Worm (Caenorhabditis elegans) whole organism, L3 larva: ENCODE data around the gene fbxa-179.

Experiments used
- R02D3.7 ChIP-seq: fragments of 150-350 bp; optimal IDR thresholded peaks from 2 replicates; lab custom pipeline; 2014; ENCODE audit warnings: missing biosample characterization, missing genetic modification characterization
- ZK546.5 ChIP-seq: sonication (generic microtip); optimal IDR thresholded peaks from 2 replicates; lab custom pipeline; 2017; ENCODE audit warnings: missing biosample characterization, missing genetic modification characterization
- ama-1 ChIP-seq: fragments of 150-350 bp; optimal IDR thresholded peaks from 2 replicates; lab custom pipeline; 2018
- ceh-82 ChIP-seq: fragments of 150-350 bp; optimal IDR thresholded peaks from 2 replicates; lab custom pipeline; 2014; ENCODE audit warnings: missing biosample characterization, missing genetic modification characterization
- daf-12 ChIP-seq: fragments of 150-350 bp; optimal IDR thresholded peaks from 2 replicates; lab custom pipeline; 2014; ENCODE audit warnings: missing biosample characterization, missing genetic modification reagents, missing genetic modification characterization
- egl-27 ChIP-seq: sonication (generic microtip); optimal IDR thresholded peaks from 4 replicates; lab custom pipeline; 2017; ENCODE audit warnings: missing biosample characterization, missing genetic modification reagents, missing genetic modification characterization
- elt-1 ChIP-seq: fragments of 150-350 bp; optimal IDR thresholded peaks from 2 replicates; lab custom pipeline; 2014; ENCODE audit warnings: missing biosample characterization, missing genetic modification characterization
- eor-1 ChIP-seq, 2 experiments: fragments of 150-350 bp; optimal IDR thresholded peaks; 2 replicates each; lab custom pipeline; 2014 to 2018; ENCODE audit warnings: missing biosample characterization in 2 of 2, missing genetic modification characterization in 2 of 2
- fkh-10 ChIP-seq: sonication (generic microtip); optimal IDR thresholded peaks from 2 replicates; lab custom pipeline; 2017; ENCODE audit warnings: missing biosample characterization, missing genetic modification reagents, missing genetic modification characterization
- fkh-2 ChIP-seq: fragments of 150-350 bp; optimal IDR thresholded peaks from 2 replicates; lab custom pipeline; 2014; ENCODE audit warnings: missing biosample characterization, missing genetic modification reagents, missing genetic modification characterization
- fos-1 ChIP-seq: fragments of 150-350 bp; optimal IDR thresholded peaks from 2 replicates; lab custom pipeline; 2014; ENCODE audit warnings: missing biosample characterization, missing genetic modification characterization
- hmg-11 ChIP-seq: sonication (generic microtip); optimal IDR thresholded peaks from 2 replicates; lab custom pipeline; 2016; ENCODE audit warnings: missing genetic modification characterization, missing compliant biosample characterization
- jun-1 ChIP-seq: fragments of 150-350 bp; optimal IDR thresholded peaks from 2 replicates; lab custom pipeline; 2014; ENCODE audit warnings: missing biosample characterization, missing genetic modification reagents, missing genetic modification characterization
- lin-15B ChIP-seq: fragments of 150-350 bp; optimal IDR thresholded peaks from 2 replicates; lab custom pipeline; 2014; ENCODE audit warnings: missing biosample characterization, missing genetic modification characterization
- lin-39 ChIP-seq: fragments of 150-350 bp; optimal IDR thresholded peaks from 2 replicates; lab custom pipeline; 2018; ENCODE audit warnings: missing biosample characterization, missing genetic modification reagents, missing genetic modification characterization
- lsy-12 ChIP-seq: sonication (generic microtip); optimal IDR thresholded peaks from 2 replicates; lab custom pipeline; 2016; ENCODE audit warnings: mild to moderate bottlenecking, missing genetic modification characterization, missing compliant biosample characterization
- nfya-1 ChIP-seq: sonication (generic microtip); optimal IDR thresholded peaks from 2 replicates; lab custom pipeline; 2017; ENCODE audit warnings: missing genetic modification characterization, mild to moderate bottlenecking, missing compliant biosample characterization, antibody characterized with exemption, moderate library complexity; ENCODE audit not compliant: insufficient read depth
- nhr-11 ChIP-seq: fragments of 150-350 bp; optimal IDR thresholded peaks from 2 replicates; lab custom pipeline; 2014; ENCODE audit warnings: missing biosample characterization, missing genetic modification characterization
- nhr-23 ChIP-seq: fragments of 150-350 bp; optimal IDR thresholded peaks from 2 replicates; lab custom pipeline; 2014; ENCODE audit warnings: missing biosample characterization, missing genetic modification reagents, missing genetic modification characterization
- nhr-237 ChIP-seq: fragments of 150-350 bp; optimal IDR thresholded peaks from 2 replicates; lab custom pipeline; 2014; ENCODE audit warnings: missing biosample characterization, missing genetic modification characterization
- nhr-28 ChIP-seq: fragments of 150-350 bp; optimal IDR thresholded peaks from 2 replicates; lab custom pipeline; 2014; ENCODE audit warnings: missing biosample characterization, missing genetic modification characterization
- nhr-67 ChIP-seq: fragments of 150-350 bp; optimal IDR thresholded peaks from 2 replicates; lab custom pipeline; 2014; ENCODE audit warnings: missing biosample characterization, missing genetic modification characterization
- nhr-76 ChIP-seq: fragments of 150-350 bp; sonication (generic microtip); optimal IDR thresholded peaks from 5 replicates; lab custom pipeline; 2014; ENCODE audit warnings: missing biosample characterization, missing genetic modification characterization
- pha-4 ChIP-seq: fragments of 150-350 bp; optimal IDR thresholded peaks from 2 replicates; lab custom pipeline; 2014; ENCODE audit warnings: missing biosample characterization, missing genetic modification reagents, missing genetic modification characterization
- pqm-1 ChIP-seq: fragments of 150-350 bp; optimal IDR thresholded peaks from 2 replicates; lab custom pipeline; 2017; ENCODE audit warnings: missing biosample characterization, missing genetic modification characterization, inconsistent platforms
- sea-2 ChIP-seq: fragments of 150-350 bp; sonication (generic microtip); optimal IDR thresholded peaks from 4 replicates; lab custom pipeline; 2014; ENCODE audit warnings: missing biosample characterization, missing genetic modification reagents, missing genetic modification characterization
- skn-1 ChIP-seq: fragments of 150-350 bp; optimal IDR thresholded peaks from 2 replicates; lab custom pipeline; 2014; ENCODE audit warnings: missing biosample characterization, missing genetic modification characterization
- snpc-4 ChIP-seq: fragments of 150-350 bp; optimal IDR thresholded peaks from 2 replicates; lab custom pipeline; 2014; ENCODE audit warnings: missing biosample characterization, missing genetic modification characterization
- tbx-2 ChIP-seq: sonication (generic microtip); optimal IDR thresholded peaks from 2 replicates; lab custom pipeline; 2016; ENCODE audit warnings: mild to moderate bottlenecking, missing genetic modification characterization, missing compliant biosample characterization
- unc-39 ChIP-seq: sonication (generic microtip); optimal IDR thresholded peaks from 4 replicates; lab custom pipeline; 2017; ENCODE audit warnings: missing biosample characterization, missing genetic modification characterization
- unc-62 ChIP-seq: fragments of 150-350 bp; sonication (generic microtip); optimal IDR thresholded peaks from 4 replicates; lab custom pipeline; 2014; ENCODE audit warnings: missing biosample characterization, missing genetic modification reagents, missing genetic modification characterization
- zag-1 ChIP-seq: fragments of 150-350 bp; optimal IDR thresholded peaks from 2 replicates; lab custom pipeline; 2014; ENCODE audit warnings: missing biosample characterization, missing genetic modification characterization
- ztf-11 ChIP-seq: fragments of 150-350 bp; optimal IDR thresholded peaks from 2 replicates; lab custom pipeline; 2014; ENCODE audit warnings: missing biosample characterization, missing genetic modification characterization
- ztf-4 ChIP-seq: fragments of 150-350 bp; optimal IDR thresholded peaks from 2 replicates; lab custom pipeline; 2014; ENCODE audit warnings: missing biosample characterization, missing genetic modification characterization

The fbxa-179 gene

DNA sequence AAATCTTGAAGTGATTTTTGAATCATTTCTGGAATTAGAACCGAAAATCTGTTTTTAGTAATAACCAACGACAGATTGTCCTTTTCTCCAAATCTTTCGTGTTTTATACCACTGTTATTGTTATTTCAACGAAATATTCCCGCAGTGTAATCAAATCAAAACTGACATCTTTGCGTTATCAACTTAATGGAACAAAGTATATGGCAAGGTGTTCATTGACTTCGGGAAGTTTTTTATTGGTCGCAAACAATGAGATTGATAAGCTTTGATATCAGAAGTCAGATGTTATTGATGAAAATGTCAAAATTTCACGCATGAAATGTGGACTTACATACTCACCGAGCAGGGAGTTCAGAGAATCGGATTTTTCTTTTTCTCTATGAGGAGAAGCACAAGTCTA lies 12.0 kb upstream of the fbxa-179 start, which contains the start of gene F23D12.11:
TSS of gene F23D12.11 (minus strand) at position 79 of the 400 bp plus-strand sequence.
- TF ChIP-seq zag-1 (tag; lab: Kevin White, UChicago) (no peak), jun-1 (tag; lab: Kevin White, UChicago) (no peak), skn-1 (tag; lab: Kevin White, UChicago) (no peak), ama-1 (lab: Kevin White, UChicago) (no peak), egl-27 (tag; lab: Kevin White, UChicago) (no peak), nhr-11 (tag; lab: Kevin White, UChicago) (no peak), nhr-23 (tag; lab: Kevin White, UChicago) (no peak), nfya-1 (no peak), unc-62 (GFP tag; lab: Kevin White, UChicago) (no peak), unc-39 (no peak), lin-39 (tag; lab: Kevin White, UChicago) (no peak)

DNA sequence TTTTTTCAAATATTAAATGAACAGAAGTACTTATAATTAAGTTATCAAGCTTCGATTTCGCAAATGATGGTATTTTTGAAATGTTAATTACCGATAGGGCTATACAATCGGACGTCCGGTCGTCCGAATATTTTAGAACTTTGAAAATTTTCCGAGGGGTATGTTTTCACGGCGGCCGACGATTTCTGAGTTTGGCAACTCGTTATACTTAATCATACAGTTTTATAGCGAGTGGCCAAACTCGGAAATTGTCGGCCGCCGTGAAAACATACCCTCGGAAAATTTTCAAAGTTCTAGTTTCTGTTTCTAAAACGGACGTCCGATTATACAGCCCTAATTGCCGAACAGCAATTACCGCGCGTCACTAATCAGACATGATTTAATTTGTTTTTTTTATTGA lies 11.5 kb upstream of the fbxa-179 start:
- TF ChIP-seq nhr-23 (tag; lab: Kevin White, UChicago) (no peak), elt-1 (tag; lab: Kevin White, UChicago) (no peak), skn-1 (tag; lab: Kevin White, UChicago) (no peak), ama-1 (lab: Kevin White, UChicago) (no peak), unc-39 (no peak), pha-4 (tag; lab: Kevin White, UChicago) (no peak), daf-12 (no peak), tbx-2 (tag; lab: Kevin White, UChicago) (no peak), snpc-4 (tag; lab: Kevin White, UChicago) (no peak), zag-1 (tag; lab: Kevin White, UChicago) (no peak), nhr-237 (tag; lab: Kevin White, UChicago) (no peak), jun-1 (tag; lab: Kevin White, UChicago) (no peak)
- TF ChIP-seq, all 47 proteins: peak for 0

DNA sequence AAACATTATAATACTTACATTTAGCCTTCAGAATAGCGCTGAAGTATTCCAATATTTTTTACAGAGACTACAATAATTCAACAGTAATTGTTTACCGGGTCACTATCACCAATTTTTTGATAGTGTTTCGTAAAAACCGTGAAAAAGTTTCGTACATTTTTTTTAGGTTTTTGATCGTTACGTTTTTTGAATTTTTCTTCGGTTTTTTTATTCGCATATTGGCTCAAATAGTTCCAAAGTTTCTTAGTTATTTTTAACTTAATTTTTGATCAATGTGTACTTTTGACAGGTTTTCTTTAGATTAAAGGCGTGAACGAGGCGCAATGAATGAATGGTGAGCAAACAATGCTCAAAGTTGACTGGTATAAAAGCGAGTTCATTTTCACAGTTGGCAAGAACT lies 10.4 kb upstream of the fbxa-179 start, which contains the start of gene fipr-3:
TSS of gene fipr-3 (plus strand) at position 301 of the 400 bp plus-strand sequence.
- TF ChIP-seq ZK546.5: no peak
- TF ChIP-seq ztf-4 (tag; lab: Kevin White, UChicago): no peak

DNA sequence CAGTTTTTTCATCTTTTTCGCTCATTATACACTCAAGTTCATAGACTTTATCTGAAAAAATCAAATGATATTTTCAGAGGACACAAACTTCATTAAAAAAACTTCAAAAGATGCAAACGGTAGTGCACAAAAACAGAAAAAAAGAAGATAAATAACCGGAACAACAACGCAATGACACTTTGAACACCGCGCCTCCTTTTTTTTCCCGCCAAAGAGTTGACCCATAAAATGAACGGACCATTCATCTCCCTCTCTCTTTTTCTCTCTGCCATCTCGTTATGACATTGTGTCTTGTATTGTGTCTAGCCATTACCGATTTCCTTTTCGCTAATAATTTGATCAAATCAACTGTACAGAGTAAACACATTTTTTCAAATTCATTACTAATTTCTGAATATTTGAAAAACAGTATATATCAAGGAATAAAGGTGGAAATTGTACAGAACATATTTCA lies 8.9 kb upstream of the fbxa-179 start, which contains the start of gene F23D12.2:
TSS of gene F23D12.2 (minus strand) at position 51 of the 454 bp plus-strand sequence.
- no peak for TF ChIP-seq nhr-76 (tag; lab: Kevin White, UChicago)
- no peak for TF ChIP-seq ceh-82 (tag; lab: Kevin White, UChicago)
- TF ChIP-seq nhr-28: no peak
- no peak for TF ChIP-seq pha-4 (tag; lab: Kevin White, UChicago)
- no peak for TF ChIP-seq R02D3.7 (tag; lab: Kevin White, UChicago)
- TF ChIP-seq unc-62 (GFP tag; lab: Kevin White, UChicago): no peak
- no peak for TF ChIP-seq ztf-11
- TF ChIP-seq nhr-11 (tag; lab: Kevin White, UChicago): no peak
- no peak for TF ChIP-seq hmg-11
- TF ChIP-seq eor-1 (tag; optimal IDR thresholded peaks at IDR 0.05; lab: Kevin White, UChicago): no peak
- TF ChIP-seq ama-1 (lab: Kevin White, UChicago): no peak
- TF ChIP-seq lsy-12 (tag; lab: Kevin White, UChicago): no peak
- TF ChIP-seq fos-1 (tag; lab: Kevin White, UChicago): no peak
- no peak for TF ChIP-seq pqm-1 (tag; lab: Kevin White, UChicago)
- no peak for TF ChIP-seq jun-1 (tag; lab: Kevin White, UChicago)
- no peak for TF ChIP-seq nhr-67

DNA sequence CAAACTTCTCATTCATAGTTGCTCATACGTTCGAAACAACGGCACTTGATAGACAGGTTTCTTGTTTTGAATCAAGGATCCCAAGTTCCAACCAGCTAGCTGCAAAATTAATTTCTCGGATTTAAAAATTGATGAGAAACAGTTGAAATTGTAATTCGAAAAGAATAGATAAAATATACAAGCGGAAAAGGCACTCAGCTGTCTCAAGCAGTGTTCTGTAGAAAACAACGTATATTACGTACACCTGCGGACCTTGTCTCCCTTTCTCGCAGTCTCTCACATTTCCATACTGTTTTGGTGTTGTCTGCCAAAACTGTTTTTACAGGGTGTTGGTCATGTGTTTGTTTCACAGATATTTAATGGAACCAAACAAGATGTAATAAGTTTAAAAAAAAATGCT lies 3.0 kb upstream of the fbxa-179 start, which contains the start of gene F23D12.10:
TSS of gene F23D12.10 (minus strand) at position 101 of the 400 bp plus-strand sequence.
- no peak for TF ChIP-seq tbx-2 (tag; lab: Kevin White, UChicago)
- TF ChIP-seq ztf-11: no peak
- no peak for TF ChIP-seq sea-2 (GFP tag; lab: Kevin White, UChicago)
- no peak for TF ChIP-seq ZK546.5
- TF ChIP-seq unc-39: no peak
- TF ChIP-seq zag-1 (tag; lab: Kevin White, UChicago): no peak
- no peak for TF ChIP-seq lsy-12 (tag; lab: Kevin White, UChicago)
- no peak for TF ChIP-seq lin-15B (tag; lab: Kevin White, UChicago)
- TF ChIP-seq fos-1 (tag; lab: Kevin White, UChicago): no peak
- no peak for TF ChIP-seq jun-1 (tag; lab: Kevin White, UChicago)
- no peak for TF ChIP-seq nhr-67
- TF ChIP-seq fkh-10 (GFP tag; lab: Kevin White, UChicago): no peak
- no peak for TF ChIP-seq nfya-1
- no peak for TF ChIP-seq fkh-2 (tag; lab: Kevin White, UChicago)
- TF ChIP-seq, all 47 proteins: peak for 0
